Comparison of ENCODE assay signal across 3 fruit fly cellular contexts in genomic region chr3L:5184860-5185639, dm6.
TF ChIP-seq lines count a peak whose summit lies in the region.

No protein-coding gene starts in this region.

TF ChIP-seq in whole organism, embryonic, 481 proteins besides CTCF, POLR2A, EP300 and RAD21 (continued from another document and continues in another):
- TF ChIP-seq row (GFP tag; IDR thresholded peaks at IDR 0.05; lab: Robert Waterston, UW): peak; percentile 63
- TF ChIP-seq unpg (GFP tag; optimal IDR thresholded peaks at IDR 0.05; lab: Kevin White, UChicago): peak; percentile 20
- no peak for TF ChIP-seq CG16779 (GFP tag; IDR thresholded peaks at IDR 0.05; lab: Robert Waterston, UW)
- TF ChIP-seq CG2199 (GFP tag; IDR thresholded peaks at IDR 0.05; lab: Robert Waterston, UW): no peak
- TF ChIP-seq Nf-YB (GFP tag; optimal IDR thresholded peaks at IDR 0.05; lab: Kevin White, UChicago): peak; percentile 14
- peak; percentile 24 for TF ChIP-seq CG10979 (tag; optimal IDR thresholded peaks at IDR 0.05; lab: Kevin White, UChicago)
- TF ChIP-seq Mad (GFP tag; optimal IDR thresholded peaks at IDR 0.05; lab: Kevin White, UChicago): peak; percentile 10
- TF ChIP-seq Sox102F (GFP tag; optimal IDR thresholded peaks at IDR 0.05; lab: Kevin White, UChicago): peak; percentile 65
- TF ChIP-seq chif (GFP tag; optimal IDR thresholded peaks at IDR 0.05; lab: Kevin White, UChicago): peak; percentile 33 to 39
- no peak for TF ChIP-seq inv (GFP tag; IDR thresholded peaks at IDR 0.05; lab: Robert Waterston, UW; ENCODE audit: partially characterized antibody)
- peak; percentile 48 for TF ChIP-seq CG13624 (GFP tag; optimal IDR thresholded peaks at IDR 0.05; lab: Kevin White, UChicago)
- peak; percentile 65 for TF ChIP-seq CG12659 (GFP tag; optimal IDR thresholded peaks at IDR 0.05; lab: Kevin White, UChicago)
- TF ChIP-seq Hsf (GFP tag; optimal IDR thresholded peaks at IDR 0.05; lab: Kevin White, UChicago): peak; percentile 31
- TF ChIP-seq pros (GFP tag; optimal IDR thresholded peaks at IDR 0.05; lab: Kevin White, UChicago): peak; percentile 92
- 0 out of 3 replicates have a peak, but pooled peaks have one; percentile 51 for TF ChIP-seq CG11093 (GFP tag; IDR thresholded peaks at IDR 0.05; lab: Robert Waterston, UW)
- peak; percentile 62 for TF ChIP-seq CG15269 (tag; optimal IDR thresholded peaks at IDR 0.05; lab: Kevin White, UChicago)
- no peak for TF ChIP-seq pum (GFP tag; optimal IDR thresholded peaks at IDR 0.05; lab: Kevin White, UChicago)
- TF ChIP-seq CG13296 (GFP tag; optimal IDR thresholded peaks at IDR 0.05; lab: Kevin White, UChicago): no peak
- no peak for TF ChIP-seq p53 (GFP tag; optimal IDR thresholded peaks at IDR 0.05; lab: Kevin White, UChicago)
- peak; percentile 24 for TF ChIP-seq sens (GFP tag; lab: Kevin White, UChicago)
- peak; percentile 82 for TF ChIP-seq ewg (GFP tag; optimal IDR thresholded peaks at IDR 0.05; lab: Kevin White, UChicago)
- peak; percentile 49; the same call in 1 of the 2 replicates for TF ChIP-seq CG14014 (GFP tag; IDR thresholded peaks at IDR 0.05; lab: Robert Waterston, UW)
- TF ChIP-seq CG2678 (tag; optimal IDR thresholded peaks at IDR 0.05; lab: Kevin White, UChicago): peak; percentile 72
- TF ChIP-seq PHDP (tag; optimal IDR thresholded peaks at IDR 0.05; lab: Kevin White, UChicago): peak; percentile 48
- TF ChIP-seq tll (GFP tag; optimal IDR thresholded peaks at IDR 0.05; lab: Kevin White, UChicago): no peak
- peak; percentile 39 for TF ChIP-seq Rfx (GFP tag; IDR thresholded peaks at IDR 0.05; lab: Robert Waterston, UW)
- peak; percentile 18 for TF ChIP-seq CG4820 (GFP tag; optimal IDR thresholded peaks at IDR 0.05; lab: Kevin White, UChicago)
- no peak for TF ChIP-seq sens-2 (GFP tag; IDR thresholded peaks at IDR 0.05; lab: Robert Waterston, UW)
- TF ChIP-seq trh (GFP tag; optimal IDR thresholded peaks at IDR 0.05; lab: Kevin White, UChicago): peak; percentile 13
- TF ChIP-seq cato (GFP tag; optimal IDR thresholded peaks at IDR 0.05; lab: Kevin White, UChicago; ENCODE audit: borderline replicate concordance): peak; percentile 6
- TF ChIP-seq CG9817 (tag; optimal IDR thresholded peaks at IDR 0.05; lab: Kevin White, UChicago): peak; percentile 24
- no peak for TF ChIP-seq CG7987 (GFP tag; optimal IDR thresholded peaks at IDR 0.05; lab: Kevin White, UChicago)
- TF ChIP-seq CG14710 (tag; optimal IDR thresholded peaks at IDR 0.05; lab: Kevin White, UChicago): peak; percentile 7
- TF ChIP-seq lov (optimal IDR thresholded peaks at IDR 0.05; lab: Kevin White, UChicago): no peak
- TF ChIP-seq lov (GFP tag; IDR thresholded peaks at IDR 0.05; lab: Robert Waterston, UW): peak; percentile 69; the same call in 1 of the 3 replicates
- peak; percentile 56 for TF ChIP-seq CG10543 (GFP tag; optimal IDR thresholded peaks at IDR 0.05; lab: Kevin White, UChicago)
- 0 out of 2 replicates have a peak, but pooled peaks have one; percentile 10 for TF ChIP-seq CG5953 (GFP tag; IDR thresholded peaks at IDR 0.05; lab: Robert Waterston, UW)
- TF ChIP-seq CG34224 (GFP tag; IDR thresholded peaks at IDR 0.05; lab: Robert Waterston, UW; ENCODE audit: partially characterized antibody): peak; percentile 62
- peak; percentile 65 for TF ChIP-seq CG15479 (GFP tag; optimal IDR thresholded peaks at IDR 0.05; lab: Kevin White, UChicago)
- 0 out of 3 replicates have a peak, but pooled peaks have one; percentile 20 for TF ChIP-seq zfh1 (GFP tag; IDR thresholded peaks at IDR 0.05; lab: Robert Waterston, UW)
- peak; percentile 40; the same call in 2 of the 3 replicates for TF ChIP-seq zen2 (GFP tag; IDR thresholded peaks at IDR 0.05; lab: Robert Waterston, UW; ENCODE audit: partially characterized antibody)
- 0 out of 2 replicates have a peak, but pooled peaks have one; percentile 17 for TF ChIP-seq CG14667 (GFP tag; IDR thresholded peaks at IDR 0.05; lab: Robert Waterston, UW)

TF ChIP-seq in whole organism, prepupa, 60 proteins besides CTCF, POLR2A, EP300 and RAD21 (continued from another document):
- TF ChIP-seq pdm3 (GFP tag; optimal IDR thresholded peaks at IDR 0.05; lab: Kevin White, UChicago): peak; percentile 14
- peak; percentile 44 for TF ChIP-seq lz (GFP tag; optimal IDR thresholded peaks at IDR 0.05; lab: Kevin White, UChicago)
- TF ChIP-seq Eip93F (GFP tag; optimal IDR thresholded peaks at IDR 0.05; lab: Kevin White, UChicago): no peak
- peak; percentile 29 for TF ChIP-seq CG6276 (GFP tag; optimal IDR thresholded peaks at IDR 0.05; lab: Kevin White, UChicago)
- TF ChIP-seq eg (GFP tag; IDR thresholded peaks at IDR 0.05; lab: Robert Waterston, UW): 0 out of 3 replicates have a peak, but pooled peaks have one; percentile 9
- TF ChIP-seq CG4318 (GFP tag; optimal IDR thresholded peaks at IDR 0.05; lab: Kevin White, UChicago): peak; percentile 0
- TF ChIP-seq CG3919 (GFP tag; optimal IDR thresholded peaks at IDR 0.05; lab: Kevin White, UChicago): peak; percentile 22
- TF ChIP-seq Lpt (GFP tag; optimal IDR thresholded peaks at IDR 0.05; lab: Kevin White, UChicago): no peak
- TF ChIP-seq OdsH (GFP tag; optimal IDR thresholded peaks at IDR 0.05; lab: Kevin White, UChicago): peak; percentile 53
- peak; percentile 59 for TF ChIP-seq CG16779 (tag; optimal IDR thresholded peaks at IDR 0.05; lab: Kevin White, UChicago)
- TF ChIP-seq Sox15 (GFP tag; optimal IDR thresholded peaks at IDR 0.05; lab: Kevin White, UChicago): no peak
- no peak for TF ChIP-seq Blimp-1 (GFP tag; optimal IDR thresholded peaks at IDR 0.05; lab: Kevin White, UChicago)
- TF ChIP-seq Hr39 (GFP tag; optimal IDR thresholded peaks at IDR 0.05; lab: Kevin White, UChicago): peak; percentile 49
- no peak for TF ChIP-seq CG3032 (tag; optimal IDR thresholded peaks at IDR 0.05; lab: Kevin White, UChicago)
- TF ChIP-seq Hr4 (GFP tag; optimal IDR thresholded peaks at IDR 0.05; lab: Kevin White, UChicago): peak; percentile 60
- TF ChIP-seq CG10669 (GFP tag; optimal IDR thresholded peaks at IDR 0.05; lab: Kevin White, UChicago): no peak
- peak in 1 of 2 experiments; percentile 45 for TF ChIP-seq ss (GFP tag; optimal IDR thresholded peaks at IDR 0.05; lab: Kevin White, UChicago)
- TF ChIP-seq Hr38 (GFP tag; optimal IDR thresholded peaks at IDR 0.05; lab: Kevin White, UChicago): no peak
- TF ChIP-seq CG7368 (GFP tag; optimal IDR thresholded peaks at IDR 0.05; lab: Kevin White, UChicago): no peak
- no peak for TF ChIP-seq CG6792 (GFP tag; optimal IDR thresholded peaks at IDR 0.05; lab: Kevin White, UChicago)
- TF ChIP-seq CG6808 (GFP tag; optimal IDR thresholded peaks at IDR 0.05; lab: Kevin White, UChicago): no peak
- TF ChIP-seq CG6854 (GFP tag; optimal IDR thresholded peaks at IDR 0.05; lab: Kevin White, UChicago): peak; percentile 53
- TF ChIP-seq Sox102F (GFP tag; optimal IDR thresholded peaks at IDR 0.05; lab: Kevin White, UChicago): peak; percentile 35
- peak; percentile 30 for TF ChIP-seq CG31627 (GFP tag; optimal IDR thresholded peaks at IDR 0.05; lab: Kevin White, UChicago)
- no peak for TF ChIP-seq dac (GFP tag; optimal IDR thresholded peaks at IDR 0.05; lab: Kevin White, UChicago)
- 0 out of 3 replicates have a peak, but pooled peaks have one; percentile 6 for TF ChIP-seq CG6163 (GFP tag; IDR thresholded peaks at IDR 0.05; lab: Robert Waterston, UW)
- no peak for TF ChIP-seq Ets96B (tag; optimal IDR thresholded peaks at IDR 0.05; lab: Kevin White, UChicago)
- no peak for TF ChIP-seq CG11762 (GFP tag; optimal IDR thresholded peaks at IDR 0.05; lab: Kevin White, UChicago; ENCODE audit: insufficient read depth)
- peak; percentile 42 for TF ChIP-seq Eip78C (GFP tag; lab: Kevin White, UChicago)
- TF ChIP-seq CG10631 (GFP tag; optimal IDR thresholded peaks at IDR 0.05; lab: Kevin White, UChicago): no peak
- TF ChIP-seq CG8319 (GFP tag; optimal IDR thresholded peaks at IDR 0.05; lab: Kevin White, UChicago): no peak
- peak; percentile 46 for TF ChIP-seq Met (GFP tag; optimal IDR thresholded peaks at IDR 0.05; lab: Kevin White, UChicago)
- peak; percentile 14 for TF ChIP-seq achi (GFP tag; optimal IDR thresholded peaks at IDR 0.05; lab: Kevin White, UChicago)
- TF ChIP-seq fd59A (GFP tag; optimal IDR thresholded peaks at IDR 0.05; lab: Kevin White, UChicago): no peak
- no peak for TF ChIP-seq dsx (GFP tag; optimal IDR thresholded peaks at IDR 0.05; lab: Kevin White, UChicago; ENCODE audit: poor library complexity, severe bottlenecking)
- no peak for TF ChIP-seq CG1621 (tag; optimal IDR thresholded peaks at IDR 0.05; lab: Kevin White, UChicago)
- peak; percentile 67 for TF ChIP-seq svp (GFP tag; lab: Kevin White, UChicago)
- peak; percentile 20 for TF ChIP-seq Ets21C (GFP tag; optimal IDR thresholded peaks at IDR 0.05; lab: Kevin White, UChicago)

TF ChIP-seq in whole organism, wandering third instar larva, 38 proteins besides CTCF, POLR2A, EP300 and RAD21 (continued from another document):
- TF ChIP-seq Myc (optimal IDR thresholded peaks at IDR 0.05; lab: Kevin White, UChicago): no peak
- peak in 1 of 2 experiments; percentile 22 for TF ChIP-seq dl (GFP tag; optimal IDR thresholded peaks at IDR 0.05; lab: Kevin White, UChicago; ENCODE audit: insufficient read depth in 1 of 2, partially characterized antibody in 2 of 2)
- no peak for TF ChIP-seq Hr78 (GFP tag; optimal IDR thresholded peaks at IDR 0.05; lab: Kevin White, UChicago)
- no peak for TF ChIP-seq Dfd (GFP tag; optimal IDR thresholded peaks at IDR 0.05; lab: Kevin White, UChicago)
- peak; percentile 52 for TF ChIP-seq psq (GFP tag; optimal IDR thresholded peaks at IDR 0.05; lab: Kevin White, UChicago)
- no peak for TF ChIP-seq N (GFP tag; optimal IDR thresholded peaks at IDR 0.05; lab: Kevin White, UChicago)
